Worm (Caenorhabditis elegans): Measurements from ENCODE around the gene ptr-22.

DNA sequence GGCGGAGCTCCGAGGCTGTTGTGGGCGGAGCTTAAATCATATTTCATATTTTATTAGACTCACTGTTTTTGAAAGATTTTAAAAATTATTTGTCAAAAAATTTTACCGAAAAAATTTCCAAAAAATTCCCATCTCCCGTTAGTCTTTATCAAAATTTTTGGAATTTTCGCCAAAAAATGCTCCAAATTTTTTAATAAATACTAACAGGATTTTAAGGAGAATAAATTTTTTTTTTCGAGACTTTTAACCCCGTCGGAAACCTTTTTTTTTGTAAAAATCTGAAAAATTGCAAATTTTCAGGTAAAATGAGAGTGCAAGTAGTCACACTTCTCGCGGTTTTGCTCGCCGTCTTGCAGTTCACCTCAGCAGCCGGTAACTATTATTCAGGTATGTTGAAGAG, 27.7 kb downstream of the ptr-22 start, which contains the start of gene mihp-2:
- TF ChIP-seq lin-13 (tag; optimal IDR thresholded peaks at IDR 0.05): no peak
- TF ChIP-seq nhr-12 (tag; optimal IDR thresholded peaks at IDR 0.05): no peak
- no peak for TF ChIP-seq elt-1 (tag; optimal IDR thresholded peaks at IDR 0.05; ENCODE audit: borderline replicate concordance, insufficient read depth)
- no peak for TF ChIP-seq nhr-28 (tag; optimal IDR thresholded peaks at IDR 0.05)
- TF ChIP-seq ces-1 (GFP tag; optimal IDR thresholded peaks at IDR 0.05): no peak
